Worm (Caenorhabditis elegans): ENCODE data around the gene F47D12.9.

ce11 chrIII:6344737-6345136 is 41.6 kb upstream of the F47D12.9 start:
- TF ChIP-seq hlh-12 (tag; optimal IDR thresholded peaks at IDR 0.05) = no peak
- no peak for TF ChIP-seq die-1 (tag; optimal IDR thresholded peaks at IDR 0.05)
- no peak for TF ChIP-seq ztf-3 (GFP tag; optimal IDR thresholded peaks at IDR 0.05)
